Fruit fly (Drosophila melanogaster) whole organism, embryonic: ENCODE measurements around the gene RpS28b.

Experiments used
- ATbp ChIP-seq: fragments of 200-800 bp; sonication (Bioruptor generic); optimal IDR thresholded peaks from 2 replicates; lab custom pipeline; 2017; ENCODE audit warnings: missing biosample characterization, mild to moderate bottlenecking, missing genetic modification characterization, missing genetic modification reagents
- Abd-B ChIP-seq: fragments of 200-800 bp; sonication (Bioruptor generic); optimal IDR thresholded peaks from 2 replicates; lab custom pipeline; 2018; ENCODE audit warnings: missing biosample characterization, mild to moderate bottlenecking, missing genetic modification characterization, moderate library complexity
- CG10274 ChIP-seq: fragments of 200-800 bp; sonication (Bioruptor generic); optimal IDR thresholded peaks from 3 replicates; lab custom pipeline; 2017; ENCODE audit warnings: missing biosample characterization, mild to moderate bottlenecking, missing genetic modification characterization
- CG11504 ChIP-seq: fragments of 200-800 bp; sonication (Bioruptor generic); optimal IDR thresholded peaks from 3 replicates; lab custom pipeline; 2019; ENCODE audit warnings: missing biosample characterization, mild to moderate bottlenecking, missing genetic modification characterization, moderate library complexity
- CG12155 ChIP-seq: fragments of 200-800 bp; sonication (Bioruptor generic); optimal IDR thresholded peaks from 3 replicates; lab custom pipeline; 2016; ENCODE audit warnings: missing biosample characterization, missing genetic modification characterization
- CG12236 ChIP-seq: fragments of 200-800 bp; sonication (Bioruptor generic); optimal IDR thresholded peaks from 2 replicates; lab custom pipeline; 2016; ENCODE audit warnings: missing biosample characterization, missing genetic modification characterization
- CG13287 ChIP-seq: fragments of 200-800 bp; sonication (Bioruptor generic); IDR thresholded peaks from 2 replicates; pipeline ENCODE4 v1.3.6; 2022; ENCODE audit warnings: missing biosample characterization, missing genetic modification characterization; ENCODE audit not compliant: partially characterized antibody
- CG13296 ChIP-seq: fragments of 200-800 bp; sonication (Bioruptor generic); optimal IDR thresholded peaks from 3 replicates; lab custom pipeline; 2018; ENCODE audit warnings: missing biosample characterization, mild to moderate bottlenecking, missing genetic modification characterization
- CG14014 ChIP-seq: fragments of 200-800 bp; sonication (Bioruptor generic); IDR thresholded peaks from 2 replicates; pipeline ENCODE4 v1.3.6; 2022; ENCODE audit warnings: missing biosample characterization, missing genetic modification characterization
- CG14860 ChIP-seq: fragments of 200-800 bp; sonication (Bioruptor generic); IDR thresholded peaks from 3 replicates; pipeline ENCODE4 v1.3.6; 2022; ENCODE audit warnings: missing biosample characterization, missing genetic modification characterization; ENCODE audit not compliant: partially characterized antibody
- CG15514 ChIP-seq: fragments of 200-800 bp; sonication (Bioruptor generic); optimal IDR thresholded peaks from 3 replicates; lab custom pipeline; 2017; ENCODE audit warnings: missing biosample characterization, missing genetic modification characterization, mild to moderate bottlenecking, moderate library complexity, missing genetic modification reagents
- CG17361 ChIP-seq: fragments of 200-800 bp; sonication (Bioruptor generic); IDR thresholded peaks from 3 replicates; pipeline ENCODE4 v1.3.6; 2022; ENCODE audit warnings: missing biosample characterization, missing genetic modification characterization
- CG18599 ChIP-seq: fragments of 200-800 bp; sonication (Bioruptor generic); optimal IDR thresholded peaks from 3 replicates; lab custom pipeline; 2017; ENCODE audit warnings: missing biosample characterization, missing genetic modification characterization, mild to moderate bottlenecking, moderate library complexity, missing genetic modification reagents
- CG2678 ChIP-seq: fragments of 200-800 bp; sonication (Bioruptor generic); optimal IDR thresholded peaks from 3 replicates; lab custom pipeline; 2019; ENCODE audit warnings: missing biosample characterization, mild to moderate bottlenecking, missing genetic modification characterization, moderate library complexity
- CG31441 ChIP-seq: fragments of 200-800 bp; sonication (Bioruptor generic); IDR thresholded peaks from 2 replicates; pipeline ENCODE4 v1.3.6; 2022; ENCODE audit warnings: missing biosample characterization, missing genetic modification characterization
- CG3281 ChIP-seq: fragments of 200-800 bp; sonication (Bioruptor generic); optimal IDR thresholded peaks from 3 replicates; lab custom pipeline; 2017; ENCODE audit warnings: missing biosample characterization, mild to moderate bottlenecking, missing genetic modification characterization
- CG34376 ChIP-seq: fragments of 200-800 bp; sonication (Bioruptor generic); optimal IDR thresholded peaks from 2 replicates; lab custom pipeline; 2018; ENCODE audit warnings: missing biosample characterization, mild to moderate bottlenecking, missing genetic modification characterization
- CG3847 ChIP-seq: fragments of 200-800 bp; sonication (Bioruptor generic); IDR thresholded peaks from 2 replicates; pipeline ENCODE4 v1.3.6; 2022; ENCODE audit warnings: missing biosample characterization, missing genetic modification characterization
- CG4424 ChIP-seq: fragments of 200-800 bp; sonication (Bioruptor generic); optimal IDR thresholded peaks from 3 replicates; lab custom pipeline; 2016; ENCODE audit warnings: missing biosample characterization, missing genetic modification characterization
- CG4730 ChIP-seq: fragments of 200-800 bp; sonication (Bioruptor generic); IDR thresholded peaks from 2 replicates; pipeline ENCODE4 v1.3.6; 2022; ENCODE audit warnings: missing biosample characterization, missing genetic modification characterization
- CG6683 ChIP-seq: fragments of 200-800 bp; sonication (Bioruptor generic); optimal IDR thresholded peaks from 2 replicates; lab custom pipeline; 2017; ENCODE audit warnings: missing biosample characterization, mild to moderate bottlenecking, missing genetic modification characterization, missing genetic modification reagents
- CG9215 ChIP-seq: fragments of 200-800 bp; sonication (Bioruptor generic); IDR thresholded peaks from 2 replicates; pipeline ENCODE4 v1.3.6; 2022; ENCODE audit warnings: missing biosample characterization, missing genetic modification characterization
- CG9817 ChIP-seq: fragments of 200-800 bp; sonication (Bioruptor generic); optimal IDR thresholded peaks from 2 replicates; lab custom pipeline; 2018; ENCODE audit warnings: missing biosample characterization, mild to moderate bottlenecking, missing genetic modification characterization, moderate library complexity
- CoRest ChIP-seq: fragments of 200-800 bp; sonication (Bioruptor generic); optimal IDR thresholded peaks from 3 replicates; lab custom pipeline; 2018; ENCODE audit warnings: missing biosample characterization, mild to moderate bottlenecking, missing genetic modification characterization, moderate library complexity
- D19A ChIP-seq: fragments of 200-800 bp; optimal IDR thresholded peaks from 3 replicates; lab custom pipeline; 2019; ENCODE audit warnings: missing biosample characterization, mild to moderate bottlenecking, missing genetic modification characterization, moderate library complexity
- Doc3 ChIP-seq: fragments of 200-800 bp; sonication (Bioruptor generic); IDR thresholded peaks from 3 replicates; pipeline ENCODE4 v1.3.6; 2022; ENCODE audit warnings: missing biosample characterization, missing genetic modification characterization; ENCODE audit not compliant: partially characterized antibody
- Hsf ChIP-seq: fragments of 200-800 bp; sonication (Bioruptor generic); optimal IDR thresholded peaks from 3 replicates; lab custom pipeline; 2016; ENCODE audit warnings: missing biosample characterization, missing genetic modification characterization
- Neu2 ChIP-seq: fragments of 200-800 bp; sonication (Bioruptor generic); optimal IDR thresholded peaks from 3 replicates; lab custom pipeline; 2016; ENCODE audit warnings: missing biosample characterization, missing genetic modification characterization, borderline replicate concordance
- Xrp1 ChIP-seq: fragments of 200-800 bp; sonication (Bioruptor generic); IDR thresholded peaks from 2 replicates; pipeline ENCODE4 v1.3.6; 2022; ENCODE audit warnings: missing biosample characterization, missing genetic modification characterization
- aop ChIP-seq: fragments of 200-800 bp; sonication (Bioruptor generic); IDR thresholded peaks from 2 replicates; pipeline ENCODE4 v1.3.6; 2022; ENCODE audit warnings: missing biosample characterization, missing genetic modification characterization
- br ChIP-seq: fragments of >200 bp; optimal IDR thresholded peaks from 2 replicates; lab custom pipeline; 2017
- caup ChIP-seq: fragments of 200-800 bp; sonication (Bioruptor generic); optimal IDR thresholded peaks from 3 replicates; lab custom pipeline; 2017; ENCODE audit warnings: missing biosample characterization, mild to moderate bottlenecking, missing genetic modification characterization, moderate library complexity; ENCODE audit not compliant: severe bottlenecking
- cwo ChIP-seq: fragments of 200-800 bp; sonication (Bioruptor generic); optimal IDR thresholded peaks from 3 replicates; lab custom pipeline; 2017; ENCODE audit warnings: missing biosample characterization, missing genetic modification characterization, mild to moderate bottlenecking, moderate library complexity, missing genetic modification reagents
- fd64A ChIP-seq: fragments of 200-800 bp; sonication (Bioruptor generic); optimal IDR thresholded peaks from 3 replicates; lab custom pipeline; 2018; ENCODE audit warnings: missing biosample characterization, mild to moderate bottlenecking, missing genetic modification characterization
- ind ChIP-seq: fragments of 200-800 bp; sonication (Bioruptor generic); optimal IDR thresholded peaks from 3 replicates; lab custom pipeline; 2016; ENCODE audit warnings: missing biosample characterization, missing genetic modification characterization
- insv ChIP-seq, 2 experiments: fragments of 200-800 bp; sonication (Bioruptor generic); optimal IDR thresholded peaks; 3 replicates each; lab custom pipeline; 2016 to 2018; ENCODE audit warnings: missing biosample characterization in 2 of 2, missing genetic modification characterization in 2 of 2
- lab ChIP-seq: fragments of 200-800 bp; sonication (Bioruptor generic); optimal IDR thresholded peaks from 3 replicates; lab custom pipeline; 2017; ENCODE audit warnings: missing biosample characterization, missing genetic modification characterization, mild to moderate bottlenecking, moderate library complexity, missing genetic modification reagents
- lbe ChIP-seq: fragments of 200-800 bp; sonication (Bioruptor generic); optimal IDR thresholded peaks from 2 replicates; lab custom pipeline; 2016; ENCODE audit warnings: missing biosample characterization, mild to moderate bottlenecking, missing genetic modification characterization
- nerfin-1 ChIP-seq: fragments of 200-800 bp; sonication (Bioruptor generic); optimal IDR thresholded peaks from 3 replicates; lab custom pipeline; 2019; ENCODE audit warnings: missing biosample characterization, mild to moderate bottlenecking, missing genetic modification characterization, moderate library complexity
- nmo ChIP-seq: fragments of 200-800 bp; sonication (Bioruptor generic); optimal IDR thresholded peaks from 2 replicates; lab custom pipeline; 2018; ENCODE audit warnings: missing biosample characterization, mild to moderate bottlenecking, missing genetic modification characterization, moderate library complexity
- scrt ChIP-seq: fragments of 200-800 bp; sonication (Bioruptor generic); optimal IDR thresholded peaks from 2 replicates; lab custom pipeline; 2018; ENCODE audit warnings: missing biosample characterization, mild to moderate bottlenecking, missing genetic modification characterization, moderate library complexity
- sens-2 ChIP-seq: fragments of 200-800 bp; sonication (Bioruptor generic); IDR thresholded peaks from 2 replicates; pipeline ENCODE4 v1.3.6; 2022; ENCODE audit warnings: missing biosample characterization, missing genetic modification characterization
- sqz ChIP-seq: fragments of 200-800 bp; sonication (Bioruptor generic); optimal IDR thresholded peaks from 3 replicates; lab custom pipeline; 2018; ENCODE audit warnings: missing biosample characterization, mild to moderate bottlenecking, missing genetic modification characterization
- sr ChIP-seq: fragments of 200-800 bp; sonication (Bioruptor generic); IDR thresholded peaks from 3 replicates; pipeline ENCODE4 v1.3.6; 2022; ENCODE audit warnings: missing biosample characterization, missing genetic modification characterization
- tin ChIP-seq: fragments of 200-800 bp; sonication (Bioruptor generic); optimal IDR thresholded peaks from 3 replicates; lab custom pipeline; 2016; ENCODE audit warnings: missing biosample characterization, missing genetic modification characterization
- tio ChIP-seq: fragments of 200-800 bp; sonication (Bioruptor generic); optimal IDR thresholded peaks from 2 replicates; lab custom pipeline; 2017; ENCODE audit warnings: missing biosample characterization, missing genetic modification characterization, inconsistent platforms
- trh ChIP-seq: fragments of 200-800 bp; sonication (Bioruptor generic); optimal IDR thresholded peaks from 2 replicates; lab custom pipeline; 2016; ENCODE audit warnings: missing biosample characterization, missing genetic modification characterization
- vnd ChIP-seq: fragments of 200-800 bp; sonication (Bioruptor generic); IDR thresholded peaks from 3 replicates; pipeline ENCODE4 v1.3.6; 2022; ENCODE audit warnings: missing biosample characterization, missing genetic modification characterization; ENCODE audit not compliant: partially characterized antibody
- vvl ChIP-seq: fragments of 200-800 bp; sonication (Bioruptor generic); IDR thresholded peaks from 2 replicates; pipeline ENCODE4 v1.3.6; 2022; ENCODE audit warnings: missing biosample characterization, missing genetic modification characterization
- wdn ChIP-seq: fragments of 200-800 bp; sonication (Bioruptor generic); IDR thresholded peaks from 2 replicates; pipeline ENCODE4 v1.3.6; 2022; ENCODE audit warnings: missing biosample characterization, missing genetic modification characterization

RpS28b gene

dm6 chrX:9589928-9590327, 35.5 kb downstream of the RpS28b start (continued):
- TF ChIP-seq CG12236 (GFP tag; lab: Kevin White, UChicago) = no peak
- no peak for TF ChIP-seq sens-2 (GFP tag; lab: Robert Waterston, UW)
- TF ChIP-seq CG14860 (GFP tag; lab: Robert Waterston, UW) = no peak
- peak; percentile 72 for TF ChIP-seq lab (GFP tag; lab: Kevin White, UChicago)
- no peak for TF ChIP-seq CG14014 (GFP tag; lab: Robert Waterston, UW)
- no peak for TF ChIP-seq aop (GFP tag; lab: Robert Waterston, UW)
- no peak for TF ChIP-seq vnd (GFP tag; lab: Robert Waterston, UW)
- peak; percentile 44; the same call in 1 of the 2 replicates for TF ChIP-seq vvl
- peak; percentile 77 for TF ChIP-seq CG11504 (tag; lab: Kevin White, UChicago)
- TF ChIP-seq CG9817 (tag; lab: Kevin White, UChicago) = peak; percentile 49
- TF ChIP-seq CG15514 = peak; percentile 30
- TF ChIP-seq tio = peak; percentile 39
- TF ChIP-seq CG3281 (GFP tag; lab: Kevin White, UChicago) = peak; percentile 56
- no peak for TF ChIP-seq CG4730 (GFP tag; lab: Robert Waterston, UW)
- no peak for TF ChIP-seq CG13287 (GFP tag; lab: Robert Waterston, UW)
- no peak for TF ChIP-seq wdn (GFP tag; lab: Robert Waterston, UW)
- TF ChIP-seq Hsf (GFP tag; lab: Kevin White, UChicago) = peak; percentile 26
- TF ChIP-seq CG9215 (GFP tag; lab: Robert Waterston, UW) = no peak; the same call in 1 of the 2 replicates
- TF ChIP-seq nmo (GFP tag; lab: Kevin White, UChicago) = peak; percentile 67
- peak; percentile 7 for TF ChIP-seq scrt (GFP tag; lab: Kevin White, UChicago)
- peak; percentile 65 for TF ChIP-seq CoRest (tag; lab: Kevin White, UChicago)
- peak; percentile 31 for TF ChIP-seq ind (GFP tag; lab: Kevin White, UChicago)
- TF ChIP-seq trh (GFP tag; lab: Kevin White, UChicago) = no peak
- peak; percentile 9 for TF ChIP-seq tin (GFP tag; lab: Kevin White, UChicago)
- peak; percentile 31 for TF ChIP-seq cwo (GFP tag; lab: Kevin White, UChicago)
- peak; percentile 51 for TF ChIP-seq Xrp1
- TF ChIP-seq CG13296 = peak; percentile 52
- TF ChIP-seq CG31441 (GFP tag; lab: Robert Waterston, UW) = peak; percentile 50
- no peak for TF ChIP-seq CG6683
- TF ChIP-seq br (lab: Kevin White, UChicago) = no peak
- peak; percentile 31 for TF ChIP-seq lbe (GFP tag; lab: Kevin White, UChicago)
- TF ChIP-seq Doc3 (GFP tag; lab: Robert Waterston, UW) = no peak
- TF ChIP-seq CG18599 (GFP tag; lab: Kevin White, UChicago) = peak; percentile 69
- no peak for TF ChIP-seq Neu2 (GFP tag; lab: Kevin White, UChicago)
- peak; percentile 40 for TF ChIP-seq ATbp
- TF ChIP-seq fd64A (GFP tag; lab: Kevin White, UChicago) = no peak
- TF ChIP-seq nerfin-1 = peak; percentile 12
- TF ChIP-seq sqz = no peak
- peak; percentile 72 for TF ChIP-seq CG2678 (tag; lab: Kevin White, UChicago)
- peak; percentile 8 for TF ChIP-seq CG34376
- TF ChIP-seq Abd-B (GFP tag; lab: Kevin White, UChicago) = peak; percentile 31
- TF ChIP-seq CG17361 = peak; percentile 62
- peak; percentile 84 for TF ChIP-seq D19A
- TF ChIP-seq insv (GFP tag; optimal IDR thresholded peaks at IDR 0.05; lab: Kevin White, UChicago) = no peak
- no peak for TF ChIP-seq sr
- peak; percentile 52 for TF ChIP-seq CG10274 (GFP tag; lab: Kevin White, UChicago)
- no peak for TF ChIP-seq CG12155 (GFP tag; lab: Kevin White, UChicago)
- TF ChIP-seq CG4424 (GFP tag; lab: Kevin White, UChicago) = peak; percentile 17
- TF ChIP-seq CG3847 (GFP tag; lab: Robert Waterston, UW) = peak; percentile 48
- TF ChIP-seq caup (GFP tag; lab: Kevin White, UChicago) = peak; percentile 38
